Worm (Caenorhabditis elegans) whole organism, young adult: ENCODE results near the gene lgc-39.

Experiments used
- B0019.2 ChIP-seq: fragments of 200-800 bp; sonication (Bioruptor generic); conservative IDR thresholded peaks from 2 replicates; pipeline ENCODE4 v1.3.6; 2022; ENCODE audit warnings: missing genetic modification reagents, missing genetic modification characterization, missing compliant biosample characterization
- B0035.1 ChIP-seq: sonication (generic microtip); optimal IDR thresholded peaks from 2 replicates; lab custom pipeline; 2016; ENCODE audit warnings: missing genetic modification characterization, mild to moderate bottlenecking, missing compliant biosample characterization, missing genotype, missing genetic modification reagents
- C06A6.2 ChIP-seq: fragments of 200-800 bp; sonication (Bioruptor generic); conservative IDR thresholded peaks from 2 replicates; pipeline ENCODE4 v1.3.6; 2022; ENCODE audit warnings: missing genetic modification characterization, missing compliant biosample characterization
- F23B12.7 ChIP-seq: sonication (generic microtip); optimal IDR thresholded peaks from 2 replicates; lab custom pipeline; 2017; ENCODE audit warnings: missing genetic modification characterization, mild to moderate bottlenecking, missing compliant biosample characterization, antibody characterized with exemption, moderate library complexity; ENCODE audit not compliant: insufficient read depth
- F55B11.4 ChIP-seq: sonication (generic microtip); optimal IDR thresholded peaks from 2 replicates; lab custom pipeline; 2016; ENCODE audit warnings: missing compliant biosample characterization, missing genetic modification characterization, borderline replicate concordance; ENCODE audit not compliant: insufficient read depth
- F57C9.4 ChIP-seq: sonication (generic microtip); optimal IDR thresholded peaks from 2 replicates; lab custom pipeline; 2017; ENCODE audit warnings: mild to moderate bottlenecking, missing genetic modification characterization, missing compliant biosample characterization
- Y53G8AR.9 ChIP-seq: fragments of 200-800 bp; sonication (Bioruptor generic); conservative IDR thresholded peaks from 2 replicates; pipeline ENCODE4 v1.3.6; 2022; ENCODE audit warnings: missing genetic modification reagents, missing genetic modification characterization, missing compliant biosample characterization
- ama-1 ChIP-seq, 3 experiments: fragments of 150-350 bp in 1 of 3; sonication (generic microtip) in 2 of 3; optimal IDR thresholded peaks; 2 replicates each; lab custom pipeline; 2014 to 2018; ENCODE audit warnings: missing biosample characterization in 2 of 3, missing genetic modification characterization in 2 of 3, missing genetic modification reagents in 2 of 3
- attf-5 ChIP-seq: fragments of 200-800 bp; sonication (Bioruptor generic); optimal IDR thresholded peaks from 2 replicates; lab custom pipeline; 2018; ENCODE audit warnings: mild to moderate bottlenecking, missing genetic modification characterization, missing compliant biosample characterization
- attf-6 ChIP-seq: fragments of 200-800 bp; sonication (Bioruptor generic); IDR thresholded peaks from 2 replicates; pipeline ENCODE4 v1.3.6; 2022; ENCODE audit warnings: missing genetic modification reagents, missing genetic modification characterization, missing compliant biosample characterization
- cebp-1 ChIP-seq, 2 experiments: fragments of 200-800 bp in 1 of 2; sonication (Bioruptor generic) in 1 of 2; sonication (generic microtip) in 1 of 2; IDR thresholded peaks in 1 of 2; optimal IDR thresholded peaks in 1 of 2; 2 replicates each; pipeline versions ENCODE4 v1.3.6 to Lab custom; 2017 to 2022; ENCODE audit warnings: missing compliant biosample characterization in 2 of 2, missing genetic modification characterization in 2 of 2, mild to moderate bottlenecking in 1 of 2, missing genetic modification reagents in 1 of 2, moderate library complexity in 1 of 2
- ceh-100 ChIP-seq: fragments of 200-800 bp; sonication (Bioruptor generic); IDR thresholded peaks from 2 replicates; pipeline ENCODE4 v1.3.6; 2022; ENCODE audit warnings: missing genetic modification reagents, missing genetic modification characterization, missing compliant biosample characterization
- ceh-27 ChIP-seq: fragments of 200-800 bp; sonication (Bioruptor generic); optimal IDR thresholded peaks from 2 replicates; lab custom pipeline; 2018; ENCODE audit warnings: mild to moderate bottlenecking, missing genetic modification characterization, moderate library complexity, missing compliant biosample characterization
- fkh-3 ChIP-seq: sonication (generic microtip); optimal IDR thresholded peaks from 2 replicates; lab custom pipeline; 2016; ENCODE audit warnings: mild to moderate bottlenecking, missing genetic modification characterization, missing compliant biosample characterization
- him-1 ChIP-seq: sonication (generic microtip); optimal IDR thresholded peaks from 2 replicates; lab custom pipeline; 2016; ENCODE audit warnings: missing genotype, missing genetic modification reagents, missing genetic modification characterization, missing compliant biosample characterization
- hlh-26 ChIP-seq: fragments of 200-800 bp; sonication (Bioruptor generic); conservative IDR thresholded peaks from 2 replicates; pipeline ENCODE4 v1.3.6; 2022; ENCODE audit warnings: missing genetic modification reagents, missing genetic modification characterization, missing compliant biosample characterization
- hrde-1 ChIP-seq: sonication (generic microtip); optimal IDR thresholded peaks from 2 replicates; lab custom pipeline; 2016; ENCODE audit warnings: missing genetic modification characterization, mild to moderate bottlenecking, missing compliant biosample characterization, moderate library complexity, missing genotype, missing genetic modification reagents, borderline replicate concordance
- hsf-1 ChIP-seq: fragments of 200-800 bp; sonication (Bioruptor generic); IDR thresholded peaks from 2 replicates; pipeline ENCODE4 v1.3.6; 2022; ENCODE audit warnings: missing genetic modification reagents, missing genetic modification characterization, missing compliant biosample characterization
- lin-26 ChIP-seq: fragments of 200-800 bp; sonication (Bioruptor generic); IDR thresholded peaks from 2 replicates; pipeline ENCODE4 v1.3.6; 2022; ENCODE audit warnings: missing genetic modification reagents, missing genetic modification characterization, missing compliant biosample characterization
- lin-54 ChIP-seq: fragments of 200-800 bp; sonication (Bioruptor generic); optimal IDR thresholded peaks from 2 replicates; lab custom pipeline; 2018; ENCODE audit warnings: mild to moderate bottlenecking, missing genetic modification characterization, missing compliant biosample characterization
- lir-1 ChIP-seq: fragments of 200-800 bp; sonication (Bioruptor generic); conservative IDR thresholded peaks from 2 replicates; pipeline ENCODE4 v1.3.6; 2022; ENCODE audit warnings: missing genetic modification reagents, missing genetic modification characterization, missing compliant biosample characterization
- lsl-1 ChIP-seq: fragments of 200-800 bp; sonication (Bioruptor generic); optimal IDR thresholded peaks from 2 replicates; lab custom pipeline; 2018; ENCODE audit warnings: mild to moderate bottlenecking, missing genetic modification characterization, moderate library complexity, missing compliant biosample characterization
- madf-10 ChIP-seq: sonication (generic microtip); optimal IDR thresholded peaks from 2 replicates; lab custom pipeline; 2016; ENCODE audit warnings: mild to moderate bottlenecking, missing genetic modification characterization, missing compliant biosample characterization
- madf-3 ChIP-seq: fragments of 200-800 bp; sonication (Bioruptor generic); IDR thresholded peaks from 2 replicates; pipeline ENCODE4 v1.3.6; 2022; ENCODE audit warnings: missing genetic modification reagents, missing genetic modification characterization, missing compliant biosample characterization
- madf-6 ChIP-seq: fragments of 200-800 bp; sonication (Bioruptor generic); IDR thresholded peaks from 2 replicates; pipeline ENCODE4 v1.3.6; 2022; ENCODE audit warnings: missing genetic modification reagents, missing genetic modification characterization, missing compliant biosample characterization
- madf-8 ChIP-seq: fragments of 200-800 bp; sonication (Bioruptor generic); conservative IDR thresholded peaks from 2 replicates; pipeline ENCODE4 v1.3.6; 2022; ENCODE audit warnings: missing genetic modification reagents, missing genetic modification characterization, missing compliant biosample characterization
- mxl-1 ChIP-seq: sonication (generic microtip); optimal IDR thresholded peaks from 2 replicates; lab custom pipeline; 2016; ENCODE audit warnings: missing genetic modification characterization, missing compliant biosample characterization
- nfya-1 ChIP-seq: sonication (generic microtip); optimal IDR thresholded peaks from 2 replicates; lab custom pipeline; 2017; ENCODE audit warnings: antibody characterized with exemption, missing compliant biosample characterization, missing genetic modification characterization, borderline replicate concordance; ENCODE audit not compliant: insufficient read depth
- nhr-120 ChIP-seq: fragments of 200-800 bp; sonication (Bioruptor generic); IDR thresholded peaks from 2 replicates; pipeline ENCODE4 v1.3.6; 2022; ENCODE audit warnings: missing genetic modification characterization, missing compliant biosample characterization
- nhr-179 ChIP-seq: sonication (generic microtip); optimal IDR thresholded peaks from 2 replicates; lab custom pipeline; 2016; ENCODE audit warnings: mild to moderate bottlenecking, missing genetic modification characterization, missing compliant biosample characterization
- pha-4 ChIP-seq: fragments of 150-350 bp; sonication (generic microtip); optimal IDR thresholded peaks from 2 replicates; lab custom pipeline; 2014; ENCODE audit warnings: missing biosample characterization, missing genetic modification reagents, missing genetic modification characterization
- rcor-1 ChIP-seq: fragments of 200-800 bp; sonication (Bioruptor generic); IDR thresholded peaks from 2 replicates; pipeline ENCODE4 v1.3.6; 2022; ENCODE audit warnings: missing genetic modification reagents, missing genetic modification characterization, missing compliant biosample characterization
- sdz-38 ChIP-seq: sonication (generic microtip); optimal IDR thresholded peaks from 2 replicates; lab custom pipeline; 2016; ENCODE audit warnings: missing genotype, missing genetic modification characterization, missing compliant biosample characterization
- snpc-3.4 ChIP-seq: sonication (generic microtip); optimal IDR thresholded peaks from 2 replicates; lab custom pipeline; 2017; ENCODE audit warnings: missing genetic modification characterization, mild to moderate bottlenecking, missing compliant biosample characterization, antibody characterized with exemption, moderate library complexity, missing genotype, missing genetic modification reagents
- sptf-2 ChIP-seq: fragments of 200-800 bp; sonication (Bioruptor generic); optimal IDR thresholded peaks from 2 replicates; lab custom pipeline; 2018; ENCODE audit warnings: mild to moderate bottlenecking, missing genetic modification characterization, missing compliant biosample characterization
- tbx-9 ChIP-seq: sonication (generic microtip); optimal IDR thresholded peaks from 2 replicates; lab custom pipeline; 2016; ENCODE audit warnings: borderline replicate concordance, missing genetic modification characterization, inconsistent platforms, missing compliant biosample characterization
- ztf-18 ChIP-seq: sonication (generic microtip); optimal IDR thresholded peaks from 2 replicates; lab custom pipeline; 2016; ENCODE audit warnings: missing genotype, mild to moderate bottlenecking, missing genetic modification characterization, missing compliant biosample characterization
- ztf-28 ChIP-seq: fragments of 200-800 bp; sonication (Bioruptor generic); IDR thresholded peaks from 2 replicates; pipeline ENCODE4 v1.3.6; 2022; ENCODE audit warnings: missing genetic modification reagents, missing genetic modification characterization, missing compliant biosample characterization
- ztf-6 ChIP-seq: fragments of 200-800 bp; sonication (Bioruptor generic); IDR thresholded peaks from 2 replicates; pipeline ENCODE4 v1.3.6; 2022; ENCODE audit warnings: missing genetic modification reagents, missing genetic modification characterization, missing compliant biosample characterization

lgc-39 gene

ce11 chrV:7216016-7216415 is 40.7 kb downstream of the lgc-39 start (continued):
- TF ChIP-seq him-1 (no peak), nfya-1 (tag; lab: Kevin White, UChicago) (no peak), hsf-1 (GFP tag; lab: Robert Waterston, UW) (0 out of 2 replicates have a peak, but pooled peaks have one; percentile 22)

DNA sequence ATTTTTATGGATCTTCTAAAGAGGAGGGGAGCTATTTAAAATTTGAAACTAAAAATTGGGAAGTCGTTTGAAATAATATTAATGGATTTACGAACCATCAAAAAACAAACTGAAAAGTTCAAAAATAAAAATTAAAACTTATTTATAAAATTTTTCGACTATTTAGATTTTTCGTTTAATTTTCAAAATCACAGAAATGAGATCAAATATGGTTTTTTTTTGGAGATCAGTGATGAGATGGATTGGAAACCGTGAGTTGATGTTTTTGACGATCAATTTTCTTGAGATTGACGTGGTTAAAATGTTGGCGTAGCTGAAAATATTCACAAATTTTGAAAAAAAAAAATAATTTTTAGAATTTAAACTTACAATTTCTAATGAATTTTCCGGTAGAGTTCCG is 43.7 kb downstream of the lgc-39 start, which contains the start of gene C13F10.5:
Gene C13F10.5 (minus strand): TSS at position 101 of the 400 bp plus-strand sequence.
- TF ChIP-seq him-1 (no peak), madf-8 (GFP tag; lab: Robert Waterston, UW) (no peak), rcor-1 (GFP tag; lab: Robert Waterston, UW) (no peak), ceh-27 (GFP tag; lab: Kevin White, UChicago) (no peak), B0019.2 (GFP tag; lab: Robert Waterston, UW) (no peak), Y53G8AR.9 (no peak), F23B12.7 (tag; lab: Kevin White, UChicago) (no peak), fkh-3 (tag; lab: Kevin White, UChicago) (no peak), hrde-1 (tag; lab: Kevin White, UChicago) (no peak), lir-1 (GFP tag; lab: Robert Waterston, UW) (no peak), snpc-3.4 (tag; lab: Kevin White, UChicago) (no peak), lsl-1 (GFP tag; lab: Kevin White, UChicago) (no peak), F55B11.4 (no peak), cebp-1 (GFP tag; IDR thresholded peaks at IDR 0.05; lab: Robert Waterston, UW) (no peak), cebp-1 (tag; optimal IDR thresholded peaks at IDR 0.05; lab: Kevin White, UChicago) (no peak), sptf-2 (GFP tag; lab: Kevin White, UChicago) (no peak), tbx-9 (tag; lab: Kevin White, UChicago) (no peak), C06A6.2 (GFP tag; lab: Robert Waterston, UW) (no peak), ztf-28 (no peak)

ce11 chrV:7220973-7221519 is 45.7 kb downstream of the lgc-39 start, which contains the start of the genes C13F10.8, C13F10.6 and kxd-1:
TSS of gene C13F10.8 (minus strand) at chrV:7221023.
TSS of gene C13F10.6 (minus strand) at chrV:7221039.
TSS of gene kxd-1 (plus strand) at chrV:7221469.
- no peak for TF ChIP-seq ama-1 (optimal IDR thresholded peaks at IDR 0.05; lab: Kevin White, UChicago)
- no peak for TF ChIP-seq ama-1 (GFP tag; optimal IDR thresholded peaks at IDR 0.05; lab: Kevin White, UChicago)
- no peak for TF ChIP-seq cebp-1 (GFP tag; IDR thresholded peaks at IDR 0.05; lab: Robert Waterston, UW)
- TF ChIP-seq cebp-1 (tag; optimal IDR thresholded peaks at IDR 0.05; lab: Kevin White, UChicago) = peak; percentile 38
- TF ChIP-seq attf-5 = peak; percentile 5
- no peak for TF ChIP-seq ceh-100 (GFP tag; lab: Robert Waterston, UW)
- peak; percentile 19; the same call in 1 of the 2 replicates for TF ChIP-seq madf-6
- peak; percentile 40 for TF ChIP-seq ztf-18
- TF ChIP-seq madf-10 = no peak
- TF ChIP-seq madf-3 (GFP tag; lab: Robert Waterston, UW) = 0 out of 2 replicates have a peak, but pooled peaks have one; percentile 70
- no peak for TF ChIP-seq hlh-26 (GFP tag; lab: Robert Waterston, UW)
- TF ChIP-seq sptf-2 (GFP tag; lab: Kevin White, UChicago) = no peak
- TF ChIP-seq ztf-6 (GFP tag; lab: Robert Waterston, UW) = no peak

- TF ChIP-seq B0035.1 (tag; lab: Kevin White, UChicago) (no peak), nhr-120 (GFP tag; lab: Robert Waterston, UW) (no peak), mxl-1 (tag; lab: Kevin White, UChicago) (no peak), pha-4 (tag; lab: Kevin White, UChicago) (no peak), F57C9.4 (no peak), lir-1 (GFP tag; lab: Robert Waterston, UW) (no peak), hrde-1 (tag; lab: Kevin White, UChicago) (no peak), lin-26 (no peak), lin-54 (GFP tag; lab: Kevin White, UChicago) (no peak), nhr-179 (tag; lab: Kevin White, UChicago) (no peak), attf-6 (GFP tag; lab: Robert Waterston, UW) (no peak), ceh-100 (GFP tag; lab: Robert Waterston, UW) (no peak), ceh-27 (GFP tag; lab: Kevin White, UChicago) (no peak), sdz-38 (tag; lab: Kevin White, UChicago) (no peak)
Observed at ce11 chrV:7223152-7223551, 47.9 kb downstream of the lgc-39 start, which contains the start of gene C13F10.7. TSS of gene C13F10.7 (minus strand) at chrV:7223252.
